Fruit fly (Drosophila melanogaster): ENCODE results near the gene nst.

The nst gene

dm6 chr3L:12514762-12515215, 15.2 kb downstream of the nst start, which contains the start of the genes sti and tral (continued):
- TF ChIP-seq Gug (GFP tag; IDR thresholded peaks at IDR 0.05) (peak; percentile 70), CG6854 (GFP tag; optimal IDR thresholded peaks at IDR 0.05) (peak; percentile 44), OdsH (GFP tag; optimal IDR thresholded peaks at IDR 0.05) (peak; percentile 87), CG6276 (GFP tag; optimal IDR thresholded peaks at IDR 0.05) (no peak), CG3032 (tag; optimal IDR thresholded peaks at IDR 0.05) (peak; percentile 71), acj6 (GFP tag; optimal IDR thresholded peaks at IDR 0.05) (no peak), CG15336 (GFP tag; IDR thresholded peaks at IDR 0.05) (no peak; the same call in 1 of the 2 replicates), CG16779 (tag; optimal IDR thresholded peaks at IDR 0.05) (no peak), CG11762 (GFP tag; optimal IDR thresholded peaks at IDR 0.05; ENCODE audit: insufficient read depth) (no peak), Hr39 (GFP tag; optimal IDR thresholded peaks at IDR 0.05) (peak; percentile 92), CG8632 (GFP tag; optimal IDR thresholded peaks at IDR 0.05) (peak; percentile 69), net (GFP tag; optimal IDR thresholded peaks at IDR 0.05) (no peak), CG31627 (GFP tag; optimal IDR thresholded peaks at IDR 0.05) (peak; percentile 93), CG6792 (GFP tag; optimal IDR thresholded peaks at IDR 0.05) (peak; percentile 82), Smox (GFP tag; optimal IDR thresholded peaks at IDR 0.05) (no peak), fkh (GFP tag; optimal IDR thresholded peaks at IDR 0.05) (peak; percentile 55), ss (GFP tag; optimal IDR thresholded peaks at IDR 0.05) (peak in 1 of 2 experiments; percentile 58), CG7368 (GFP tag; optimal IDR thresholded peaks at IDR 0.05) (peak; percentile 67), CG8319 (GFP tag; optimal IDR thresholded peaks at IDR 0.05) (peak; percentile 84), Eip75B (GFP tag; optimal IDR thresholded peaks at IDR 0.05) (no peak), svp (GFP tag) (no peak), salr (GFP tag; optimal IDR thresholded peaks at IDR 0.05) (peak in 1 of 2 experiments; percentile 43), CG10631 (GFP tag; optimal IDR thresholded peaks at IDR 0.05) (peak; percentile 88), achi (GFP tag; optimal IDR thresholded peaks at IDR 0.05) (peak; percentile 88), CG34406 (GFP tag; optimal IDR thresholded peaks at IDR 0.05) (peak; percentile 75), Blimp-1 (GFP tag; optimal IDR thresholded peaks at IDR 0.05) (peak; percentile 52), CG32006 (GFP tag; optimal IDR thresholded peaks at IDR 0.05) (no peak), dac (GFP tag; optimal IDR thresholded peaks at IDR 0.05) (peak; percentile 50), CG8119 (GFP tag; IDR thresholded peaks at IDR 0.05) (0 out of 3 replicates have a peak, but pooled peaks have one; percentile 15), Ets21C (GFP tag; optimal IDR thresholded peaks at IDR 0.05) (peak; percentile 84), Ets96B (tag; optimal IDR thresholded peaks at IDR 0.05) (peak; percentile 49), Hr4 (GFP tag; optimal IDR thresholded peaks at IDR 0.05) (peak; percentile 90), Eip93F (GFP tag; optimal IDR thresholded peaks at IDR 0.05) (peak; percentile 22), Sox102F (GFP tag; optimal IDR thresholded peaks at IDR 0.05) (peak; percentile 72), topi (GFP tag; optimal IDR thresholded peaks at IDR 0.05) (peak; percentile 84)

- TF ChIP-seq CG10631 (GFP tag; optimal IDR thresholded peaks at IDR 0.05) (no peak), cyc (GFP tag; optimal IDR thresholded peaks at IDR 0.05) (no peak), Hr39 (GFP tag; optimal IDR thresholded peaks at IDR 0.05) (no peak), Eip75B (GFP tag; optimal IDR thresholded peaks at IDR 0.05) (no peak)
Measured at dm6 chr3L:12507571-12507970, 22.4 kb downstream of the nst start, which contains the start of gene CG10654. TSS of gene CG10654 (minus strand) at chr3L:12507840.

dm6 chr3L:12506963-12507552, 22.9 kb downstream of the nst start:
- TF ChIP-seq CG6808 (GFP tag; optimal IDR thresholded peaks at IDR 0.05) (no peak), Smox (GFP tag; optimal IDR thresholded peaks at IDR 0.05) (no peak), Sox102F (GFP tag; optimal IDR thresholded peaks at IDR 0.05) (no peak), fd59A (GFP tag; optimal IDR thresholded peaks at IDR 0.05) (no peak), Ets96B (tag; optimal IDR thresholded peaks at IDR 0.05) (no peak), CG8632 (GFP tag; optimal IDR thresholded peaks at IDR 0.05) (no peak), Met (GFP tag; optimal IDR thresholded peaks at IDR 0.05) (no peak), CG9139 (GFP tag; optimal IDR thresholded peaks at IDR 0.05) (no peak), pdm3 (GFP tag; optimal IDR thresholded peaks at IDR 0.05) (no peak), Sox14 (GFP tag; optimal IDR thresholded peaks at IDR 0.05) (no peak), svp (GFP tag) (no peak), fkh (GFP tag; optimal IDR thresholded peaks at IDR 0.05) (no peak), salr (GFP tag; optimal IDR thresholded peaks at IDR 0.05) (no peak), CG32006 (GFP tag; optimal IDR thresholded peaks at IDR 0.05) (no peak), CG4318 (GFP tag; optimal IDR thresholded peaks at IDR 0.05) (no peak), Eip75B (GFP tag; optimal IDR thresholded peaks at IDR 0.05) (no peak), CG11294 (GFP tag; IDR thresholded peaks at IDR 0.05) (no peak)
